Worm (Caenorhabditis elegans): ENCODE measurements around the gene F19G12.3.

The F19G12.3 gene

DNA sequence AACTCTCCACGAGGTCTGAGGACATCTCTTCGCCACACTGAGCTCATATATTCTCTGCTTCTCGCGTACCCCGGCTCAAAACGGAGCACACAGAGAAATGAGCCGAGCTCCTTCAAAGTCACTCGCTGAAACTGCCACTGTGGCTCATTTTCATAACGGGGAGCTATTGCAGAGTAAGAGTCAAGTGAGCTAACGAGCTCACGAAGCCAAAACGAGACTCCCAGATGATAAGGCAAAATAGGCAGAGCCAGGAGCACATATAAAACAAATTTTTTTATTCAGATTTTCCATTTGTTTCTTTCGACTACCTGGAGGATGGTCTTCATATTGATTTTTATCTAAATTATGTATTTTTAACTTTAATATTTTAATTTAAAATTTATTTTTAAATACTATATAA is at the start of gene F19G12.3:
TSS of gene F19G12.3 (plus strand) at position 301 of the 400 bp plus-strand sequence.
- TF ChIP-seq nfya-1 (tag; optimal IDR thresholded peaks at IDR 0.05; ENCODE audit: insufficient read depth): no peak

DNA sequence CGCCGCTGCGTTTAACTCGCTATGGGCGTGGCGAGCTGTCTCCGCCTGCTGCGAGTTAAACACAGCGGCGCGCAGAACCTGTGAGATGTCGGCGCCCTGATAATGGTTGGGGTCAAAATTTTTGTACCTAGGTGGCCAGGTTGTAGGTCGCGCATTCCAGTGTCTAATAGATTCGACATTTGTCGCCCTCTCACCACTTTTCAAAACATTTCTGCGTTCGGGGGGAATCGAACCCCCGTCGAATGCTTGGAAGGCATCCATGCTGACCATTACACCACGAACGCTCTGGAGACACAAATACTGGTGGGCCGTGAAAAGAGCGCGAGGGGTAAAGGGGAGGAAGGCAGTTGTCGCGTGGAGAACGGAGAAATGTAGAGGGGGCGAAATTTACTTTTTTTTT is 45.2 kb upstream of the F19G12.3 start:
- peak; percentile 34 for TF ChIP-seq nfya-1 (tag; optimal IDR thresholded peaks at IDR 0.05; ENCODE audit: insufficient read depth)
- peak; percentile 76 for TF ChIP-seq nhr-43 (tag; optimal IDR thresholded peaks at IDR 0.05; ENCODE audit: poor library complexity, severe bottlenecking)
- no peak for TF ChIP-seq elt-3 (tag; optimal IDR thresholded peaks at IDR 0.05)
- TF ChIP-seq nhr-23 (tag; optimal IDR thresholded peaks at IDR 0.05): peak; percentile 47
- TF ChIP-seq nhr-77 (tag; optimal IDR thresholded peaks at IDR 0.05): peak; percentile 16
- TF ChIP-seq elt-1 (tag; optimal IDR thresholded peaks at IDR 0.05): no peak
- peak; percentile 90 for TF ChIP-seq hmg-11 (tag; optimal IDR thresholded peaks at IDR 0.05)
- no peak for TF ChIP-seq unc-39 (tag; optimal IDR thresholded peaks at IDR 0.05)
- no peak for TF ChIP-seq ZK546.5 (tag; optimal IDR thresholded peaks at IDR 0.05)
- TF ChIP-seq lsy-12 (tag; optimal IDR thresholded peaks at IDR 0.05): peak; percentile 2
- no peak for TF ChIP-seq nhr-67 (tag; optimal IDR thresholded peaks at IDR 0.05)
- TF ChIP-seq elt-2 (tag; optimal IDR thresholded peaks at IDR 0.05): peak; percentile 32
- TF ChIP-seq fkh-10 (GFP tag; optimal IDR thresholded peaks at IDR 0.05): no peak
- no peak for TF ChIP-seq fkh-2 (tag; optimal IDR thresholded peaks at IDR 0.05)
- TF ChIP-seq ceh-28 (tag; optimal IDR thresholded peaks at IDR 0.05): peak; percentile 29
- peak; percentile 53 for TF ChIP-seq pha-4 (tag; optimal IDR thresholded peaks at IDR 0.05)
- TF ChIP-seq jun-1 (tag; optimal IDR thresholded peaks at IDR 0.05): peak; percentile 44
- TF ChIP-seq tbx-2 (tag; optimal IDR thresholded peaks at IDR 0.05): peak; percentile 81
- peak; percentile 53 for TF ChIP-seq nhr-25 (tag; optimal IDR thresholded peaks at IDR 0.05)
- TF ChIP-seq egl-5 (tag; optimal IDR thresholded peaks at IDR 0.05): peak; percentile 48
- no peak for TF ChIP-seq pqm-1 (tag; optimal IDR thresholded peaks at IDR 0.05)
- no peak for TF ChIP-seq nhr-28 (tag; optimal IDR thresholded peaks at IDR 0.05)

DNA sequence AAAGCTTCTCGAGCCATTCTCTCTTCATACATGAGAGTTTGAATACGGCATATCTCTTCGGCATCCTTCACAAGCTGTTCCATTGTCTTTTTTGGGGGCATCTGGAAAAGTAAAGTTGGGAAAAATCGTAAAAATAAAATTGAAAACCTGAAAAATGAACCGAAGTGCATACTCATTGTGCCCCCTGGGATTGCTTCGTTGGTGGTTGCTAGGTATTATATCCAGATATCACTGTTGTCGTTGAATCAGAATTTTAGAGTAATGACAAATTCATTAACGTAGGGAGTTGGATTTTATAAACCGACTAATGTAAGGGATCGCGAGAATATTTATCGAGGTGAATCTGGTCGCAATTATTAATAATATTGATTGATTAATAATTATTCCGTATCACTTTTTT is 43.0 kb upstream of the F19G12.3 start, which contains the start of gene F56C3.10:
TSS of gene F56C3.10 (minus strand) at position 101 of the 400 bp plus-strand sequence.
- no peak for TF ChIP-seq elt-3 (tag; optimal IDR thresholded peaks at IDR 0.05)
- TF ChIP-seq nhr-12 (tag; optimal IDR thresholded peaks at IDR 0.05): no peak
- no peak for TF ChIP-seq fos-1 (tag; optimal IDR thresholded peaks at IDR 0.05)
- no peak for TF ChIP-seq eor-1 (tag; optimal IDR thresholded peaks at IDR 0.05)
- TF ChIP-seq hmg-11 (tag; optimal IDR thresholded peaks at IDR 0.05): no peak
- no peak for TF ChIP-seq nhr-11 (tag; optimal IDR thresholded peaks at IDR 0.05)

DNA sequence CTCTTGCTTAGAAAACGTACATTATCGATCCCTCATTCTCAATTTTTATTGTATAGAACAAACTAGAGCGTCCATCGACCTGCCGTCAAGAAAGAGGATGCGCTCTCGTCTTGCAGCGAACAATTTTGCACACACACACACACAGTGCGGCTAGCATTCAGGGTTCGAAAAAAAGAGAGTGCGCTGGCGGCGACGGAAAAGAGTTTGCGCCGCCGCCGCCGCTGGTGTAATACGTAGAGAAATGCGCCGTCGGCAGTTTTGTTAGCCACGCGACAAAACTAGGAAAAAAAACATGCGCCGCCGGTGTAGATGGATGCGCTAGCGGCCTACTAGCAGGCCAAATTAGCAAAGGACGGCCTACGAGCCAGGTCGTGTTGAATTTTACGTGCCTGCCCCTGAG is 41.1 kb upstream of the F19G12.3 start:
- TF ChIP-seq nhr-23 (tag; optimal IDR thresholded peaks at IDR 0.05): no peak

DNA sequence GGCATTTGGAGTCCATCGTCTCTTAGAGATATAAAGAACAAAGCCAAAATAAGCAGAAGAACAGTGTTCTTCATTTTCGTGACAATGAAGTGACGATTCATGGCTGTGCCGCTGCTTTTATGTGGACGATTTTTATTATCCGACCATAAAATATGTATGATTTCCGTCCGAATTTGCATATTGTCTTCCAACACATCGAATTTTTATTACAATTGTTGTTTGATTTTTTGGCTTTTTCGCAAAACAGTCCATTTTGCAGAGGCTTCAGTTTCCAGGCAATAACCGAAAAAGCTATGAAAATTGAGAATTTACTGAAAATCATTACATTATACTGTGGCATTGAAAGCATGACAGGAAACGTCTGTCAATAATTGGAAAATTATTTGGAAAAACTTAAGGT is 40.1 kb upstream of the F19G12.3 start, which contains the start of gene F56C3.8:
TSS of gene F56C3.8 (minus strand) at position 101 of the 400 bp plus-strand sequence.
- TF ChIP-seq lin-15B (tag; optimal IDR thresholded peaks at IDR 0.05) (no peak), nhr-11 (tag; optimal IDR thresholded peaks at IDR 0.05) (no peak), nhr-77 (tag; optimal IDR thresholded peaks at IDR 0.05) (no peak), nhr-43 (tag; optimal IDR thresholded peaks at IDR 0.05; ENCODE audit: poor library complexity, severe bottlenecking) (no peak), ceh-82 (tag; optimal IDR thresholded peaks at IDR 0.05) (no peak), ceh-9 (tag; optimal IDR thresholded peaks at IDR 0.05) (no peak), ama-1 (optimal IDR thresholded peaks at IDR 0.05) (no peak), nhr-23 (tag; optimal IDR thresholded peaks at IDR 0.05) (no peak), unc-62 (GFP tag; optimal IDR thresholded peaks at IDR 0.05) (no peak), nhr-67 (tag; optimal IDR thresholded peaks at IDR 0.05) (no peak)

DNA sequence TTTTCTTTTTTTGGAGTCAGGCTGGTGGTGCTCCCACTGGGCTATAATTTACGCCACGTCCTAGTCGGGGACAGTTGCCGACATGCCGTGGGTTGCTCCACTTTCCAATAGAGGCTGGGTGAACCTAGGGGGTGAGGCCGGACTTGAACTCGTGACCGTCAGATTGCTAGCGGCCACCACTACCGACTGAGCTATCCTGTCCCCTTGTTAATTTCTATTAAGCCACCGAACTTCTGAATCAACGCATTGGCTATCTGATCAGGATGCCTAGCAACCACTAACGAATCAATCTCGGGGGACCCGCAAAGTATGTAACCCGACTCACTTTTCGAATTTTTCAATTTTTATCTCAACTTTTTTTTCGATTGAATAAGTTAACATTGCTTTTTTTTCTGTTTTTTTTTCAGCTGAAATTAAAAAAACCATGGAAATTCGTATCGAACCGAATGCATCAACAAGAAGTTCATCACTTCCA is 37.7 kb upstream of the F19G12.3 start, which contains the start of gene F56C3.1:
TSS of gene F56C3.1 (plus strand) at position 425 of the 475 bp plus-strand sequence.
- TF ChIP-seq nhr-25 (tag; optimal IDR thresholded peaks at IDR 0.05) (no peak), elt-2 (tag; optimal IDR thresholded peaks at IDR 0.05) (peak; percentile 6), pqm-1 (tag; optimal IDR thresholded peaks at IDR 0.05) (no peak), fos-1 (tag; optimal IDR thresholded peaks at IDR 0.05) (no peak), unc-39 (tag; optimal IDR thresholded peaks at IDR 0.05) (no peak), tbx-2 (tag; optimal IDR thresholded peaks at IDR 0.05) (no peak), egl-5 (tag; optimal IDR thresholded peaks at IDR 0.05) (no peak), lsy-12 (tag; optimal IDR thresholded peaks at IDR 0.05) (no peak)

All from whole organism, L3 larva.